Worm (Caenorhabditis elegans) whole organism, mixed stage, embryonic: Measurements from ENCODE around the gene str-135.

Source experiments
- ceh-39 ChIP-seq: fragments of 150-350 bp; optimal IDR thresholded peaks from 2 replicates; lab custom pipeline; 2014; ENCODE audit warnings: missing biosample characterization, missing genetic modification characterization
- ces-1 ChIP-seq: fragments of 150-350 bp; optimal IDR thresholded peaks from 2 replicates; lab custom pipeline; 2014; ENCODE audit warnings: missing biosample characterization, missing genetic modification reagents, missing genetic modification characterization
- elt-3 ChIP-seq: fragments of 150-350 bp; optimal IDR thresholded peaks from 2 replicates; lab custom pipeline; 2014; ENCODE audit warnings: missing biosample characterization, missing genetic modification characterization
- flh-1 ChIP-seq: fragments of 200-800 bp; sonication (Bioruptor generic); optimal IDR thresholded peaks from 2 replicates; lab custom pipeline; 2018; ENCODE audit warnings: mild to moderate bottlenecking, missing genetic modification characterization, moderate library complexity, missing compliant biosample characterization
- lin-32 ChIP-seq: fragments of 200-800 bp; sonication (Bioruptor generic); optimal IDR thresholded peaks from 2 replicates; lab custom pipeline; 2018; ENCODE audit warnings: mild to moderate bottlenecking, missing genetic modification characterization, missing compliant biosample characterization
- lsy-2 ChIP-seq: fragments of 150-350 bp; optimal IDR thresholded peaks from 2 replicates; lab custom pipeline; 2014; ENCODE audit warnings: missing biosample characterization, missing genetic modification characterization
- nhr-12 ChIP-seq: fragments of 150-350 bp; optimal IDR thresholded peaks from 2 replicates; lab custom pipeline; 2014; ENCODE audit warnings: missing biosample characterization, missing genetic modification characterization
- nhr-237 ChIP-seq: fragments of 150-350 bp; optimal IDR thresholded peaks from 2 replicates; lab custom pipeline; 2014; ENCODE audit warnings: missing biosample characterization, missing genetic modification characterization
- sptf-1 ChIP-seq: sonication (generic microtip); optimal IDR thresholded peaks from 2 replicates; lab custom pipeline; 2017; ENCODE audit warnings: mild to moderate bottlenecking, missing genetic modification characterization, moderate library complexity, missing compliant biosample characterization
- unc-62 ChIP-seq: fragments of 150-350 bp; optimal IDR thresholded peaks from 2 replicates; lab custom pipeline; 2014; ENCODE audit warnings: missing biosample characterization, missing genetic modification reagents, missing genetic modification characterization
- ztf-11 ChIP-seq: fragments of 150-350 bp; optimal IDR thresholded peaks from 2 replicates; lab custom pipeline; 2014; ENCODE audit warnings: missing biosample characterization, missing genetic modification characterization

DNA sequence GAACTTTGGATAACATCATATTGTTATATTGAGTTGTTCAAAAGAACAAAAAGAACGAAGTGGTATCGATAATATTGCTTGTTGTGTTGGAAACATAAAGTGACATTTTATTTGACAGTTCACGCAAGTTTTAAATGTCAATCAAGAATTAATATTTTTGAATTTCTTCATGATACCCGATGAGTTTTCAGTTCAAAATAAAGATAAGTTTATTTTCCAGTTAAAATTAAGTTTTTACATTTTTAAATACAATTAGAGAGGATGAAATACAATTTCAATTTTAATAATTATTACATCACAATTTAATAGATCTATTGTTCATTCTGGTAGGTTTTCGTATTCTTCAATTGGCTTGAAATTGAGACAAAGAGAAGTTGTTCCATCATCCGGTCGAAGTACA lies 16.8 kb upstream of the str-135 start, which contains the start of gene W02D7.4:
- no peak for TF ChIP-seq lin-32
- TF ChIP-seq sptf-1 = no peak
- no peak for TF ChIP-seq unc-62 (GFP tag; lab: Kevin White, UChicago)
- TF ChIP-seq flh-1 (GFP tag; lab: Kevin White, UChicago) = no peak
- TF ChIP-seq ces-1 (GFP tag; lab: Kevin White, UChicago) = no peak
- TF ChIP-seq lsy-2 (tag; lab: Kevin White, UChicago) = no peak
- no peak for TF ChIP-seq nhr-237
- no peak for TF ChIP-seq ztf-11 (tag; lab: Kevin White, UChicago)
- TF ChIP-seq nhr-12 (tag; lab: Kevin White, UChicago) = no peak
- TF ChIP-seq elt-3 (tag; lab: Kevin White, UChicago) = no peak
- no peak for TF ChIP-seq ceh-39 (tag; lab: Kevin White, UChicago)
